Fruit fly (Drosophila melanogaster) whole organism, embryonic: ENCODE data around the gene prd.

Experiments used
- ATbp ChIP-seq: fragments of 200-800 bp; sonication (Bioruptor generic); optimal IDR thresholded peaks from 2 replicates; lab custom pipeline; 2017; ENCODE audit warnings: missing biosample characterization, mild to moderate bottlenecking, missing genetic modification characterization, missing genetic modification reagents
- Atf3 ChIP-seq: fragments of 200-800 bp; sonication (Bioruptor generic); optimal IDR thresholded peaks from 3 replicates; lab custom pipeline; 2016; ENCODE audit warnings: missing biosample characterization, missing genetic modification characterization
- BtbVII ChIP-seq: fragments of 200-800 bp; sonication (Bioruptor generic); optimal IDR thresholded peaks from 3 replicates; lab custom pipeline; 2017; ENCODE audit warnings: missing biosample characterization, mild to moderate bottlenecking, missing genetic modification characterization
- CG10209 ChIP-seq: fragments of 200-800 bp; sonication (Bioruptor generic); optimal IDR thresholded peaks from 3 replicates; lab custom pipeline; 2017; ENCODE audit warnings: missing biosample characterization, mild to moderate bottlenecking, missing genetic modification characterization, missing genetic modification reagents
- CG10274 ChIP-seq: fragments of 200-800 bp; sonication (Bioruptor generic); optimal IDR thresholded peaks from 3 replicates; lab custom pipeline; 2017; ENCODE audit warnings: missing biosample characterization, mild to moderate bottlenecking, missing genetic modification characterization
- CG10565 ChIP-seq: fragments of 200-800 bp; sonication (Bioruptor generic); optimal IDR thresholded peaks from 3 replicates; lab custom pipeline; 2016; ENCODE audit warnings: missing biosample characterization, mild to moderate bottlenecking, missing genetic modification characterization
- CG10979 ChIP-seq: fragments of 200-800 bp; sonication (Bioruptor generic); optimal IDR thresholded peaks from 2 replicates; lab custom pipeline; 2018; ENCODE audit warnings: missing biosample characterization, mild to moderate bottlenecking, missing genetic modification characterization, moderate library complexity
- CG12659 ChIP-seq: fragments of 200-800 bp; sonication (Bioruptor generic); optimal IDR thresholded peaks from 3 replicates; lab custom pipeline; 2017; ENCODE audit warnings: mild to moderate bottlenecking, missing biosample characterization, missing genetic modification reagents, missing genetic modification characterization
- CG12744 ChIP-seq: fragments of 200-800 bp; sonication (Bioruptor generic); optimal IDR thresholded peaks from 2 replicates; lab custom pipeline; 2016; ENCODE audit warnings: missing biosample characterization, missing genetic modification characterization
- CG14667 ChIP-seq: fragments of 200-800 bp; sonication (Bioruptor generic); IDR thresholded peaks from 2 replicates; pipeline ENCODE4 v1.3.6; 2022; ENCODE audit warnings: missing biosample characterization, missing genetic modification characterization
- CG14860 ChIP-seq: fragments of 200-800 bp; sonication (Bioruptor generic); IDR thresholded peaks from 3 replicates; pipeline ENCODE4 v1.3.6; 2022; ENCODE audit warnings: missing biosample characterization, missing genetic modification characterization; ENCODE audit not compliant: partially characterized antibody
- CG15479 ChIP-seq: fragments of 200-800 bp; sonication (Bioruptor generic); optimal IDR thresholded peaks from 3 replicates; lab custom pipeline; 2019; ENCODE audit warnings: missing biosample characterization, mild to moderate bottlenecking, missing genetic modification characterization, moderate library complexity
- CG17361 ChIP-seq: fragments of 200-800 bp; sonication (Bioruptor generic); IDR thresholded peaks from 3 replicates; pipeline ENCODE4 v1.3.6; 2022; ENCODE audit warnings: missing biosample characterization, missing genetic modification characterization
- CG17568 ChIP-seq: fragments of 200-800 bp; sonication (Bioruptor generic); optimal IDR thresholded peaks from 2 replicates; lab custom pipeline; 2018; ENCODE audit warnings: missing biosample characterization, mild to moderate bottlenecking, missing genetic modification characterization, moderate library complexity
- CG17829 ChIP-seq: fragments of 200-800 bp; optimal IDR thresholded peaks from 2 replicates; lab custom pipeline; 2019; ENCODE audit warnings: missing biosample characterization, mild to moderate bottlenecking, missing genetic modification characterization, moderate library complexity
- CG18476 ChIP-seq: fragments of 200-800 bp; sonication (Bioruptor generic); optimal IDR thresholded peaks from 2 replicates; lab custom pipeline; 2016; ENCODE audit warnings: missing biosample characterization, mild to moderate bottlenecking, missing genetic modification characterization
- CG33557 ChIP-seq: fragments of 200-800 bp; sonication (Bioruptor generic); optimal IDR thresholded peaks from 2 replicates; lab custom pipeline; 2019; ENCODE audit warnings: missing biosample characterization, mild to moderate bottlenecking, missing genetic modification characterization, moderate library complexity
- CG34224 ChIP-seq: fragments of 200-800 bp; sonication (Bioruptor generic); IDR thresholded peaks from 3 replicates; pipeline ENCODE4 v1.3.6; 2022; ENCODE audit warnings: missing biosample characterization, missing genetic modification characterization; ENCODE audit not compliant: partially characterized antibody
- CG3847 ChIP-seq: fragments of 200-800 bp; sonication (Bioruptor generic); IDR thresholded peaks from 2 replicates; pipeline ENCODE4 v1.3.6; 2022; ENCODE audit warnings: missing biosample characterization, missing genetic modification characterization
- CG4404 ChIP-seq: fragments of 200-800 bp; sonication (Bioruptor generic); IDR thresholded peaks from 2 replicates; pipeline ENCODE4 v1.3.6; 2022; ENCODE audit warnings: missing biosample characterization, missing genetic modification characterization
- CG6272 ChIP-seq: fragments of 200-800 bp; sonication (Bioruptor generic); IDR thresholded peaks from 2 replicates; pipeline ENCODE4 v1.3.6; 2022; ENCODE audit warnings: missing biosample characterization, missing genetic modification characterization
- CG8765 ChIP-seq: fragments of 200-800 bp; sonication (Bioruptor generic); IDR thresholded peaks from 2 replicates; pipeline ENCODE4 v1.3.6; 2022; ENCODE audit warnings: missing biosample characterization, missing genetic modification characterization
- CG9797 ChIP-seq: fragments of 200-800 bp; sonication (Bioruptor generic); optimal IDR thresholded peaks from 3 replicates; lab custom pipeline; 2018; ENCODE audit warnings: missing biosample characterization, mild to moderate bottlenecking, missing genetic modification characterization
- CG9817 ChIP-seq: fragments of 200-800 bp; sonication (Bioruptor generic); optimal IDR thresholded peaks from 2 replicates; lab custom pipeline; 2018; ENCODE audit warnings: missing biosample characterization, mild to moderate bottlenecking, missing genetic modification characterization, moderate library complexity
- CTCF ChIP-seq: fragments of 200-800 bp; sonication (Bioruptor generic); optimal IDR thresholded peaks from 2 replicates; lab custom pipeline; 2017; ENCODE audit warnings: missing biosample characterization, mild to moderate bottlenecking, missing genetic modification characterization, moderate library complexity
- Dad ChIP-seq: fragments of 200-800 bp; sonication (Bioruptor generic); optimal IDR thresholded peaks from 3 replicates; lab custom pipeline; 2016; ENCODE audit warnings: missing biosample characterization, missing genetic modification characterization
- HLH3B ChIP-seq: fragments of 200-800 bp; sonication (Bioruptor generic); IDR thresholded peaks from 2 replicates; pipeline ENCODE4 v1.3.6; 2022; ENCODE audit warnings: missing biosample characterization, missing genetic modification characterization
- Kr ChIP-seq: fragments of 200-800 bp; sonication (Bioruptor generic); optimal IDR thresholded peaks from 2 replicates; lab custom pipeline; 2017; ENCODE audit warnings: missing biosample characterization, mild to moderate bottlenecking, missing genetic modification characterization
- Med ChIP-seq: fragments of 200-800 bp; sonication (Bioruptor generic); peaks from one replicate; lab custom pipeline; 2016; ENCODE audit warnings: missing biosample characterization, missing genetic modification characterization, mild to moderate bottlenecking, inconsistent platforms, moderate library complexity
- Oaz ChIP-seq: fragments of 200-800 bp; sonication (Bioruptor generic); IDR thresholded peaks from 2 replicates; pipeline ENCODE4 v1.3.6; 2022; ENCODE audit warnings: missing biosample characterization, missing genetic modification characterization
- Opbp ChIP-seq: fragments of 200-800 bp; sonication (Bioruptor generic); IDR thresholded peaks from 3 replicates; pipeline ENCODE4 v1.3.6; 2022; ENCODE audit warnings: missing biosample characterization, missing genetic modification characterization; ENCODE audit not compliant: partially characterized antibody
- Rx ChIP-seq: fragments of 200-800 bp; sonication (Bioruptor generic); IDR thresholded peaks from 2 replicates; pipeline ENCODE4 v1.3.6; 2022; ENCODE audit warnings: missing biosample characterization, missing genetic modification characterization
- ara ChIP-seq: fragments of 200-800 bp; sonication (Bioruptor generic); IDR thresholded peaks from 2 replicates; pipeline ENCODE4 v1.3.6; 2022; ENCODE audit warnings: missing biosample characterization, missing genetic modification characterization
- ci ChIP-seq: fragments of 200-800 bp; sonication (Bioruptor generic); IDR thresholded peaks from 3 replicates; pipeline ENCODE4 v1.3.6; 2022; ENCODE audit warnings: missing biosample characterization, missing genetic modification characterization
- crol ChIP-seq: fragments of 200-800 bp; sonication (Bioruptor generic); IDR thresholded peaks from 2 replicates; pipeline ENCODE4 v1.3.6; 2022; ENCODE audit warnings: missing biosample characterization, missing genetic modification characterization
- gem ChIP-seq: fragments of 200-800 bp; sonication (Bioruptor generic); optimal IDR thresholded peaks from 2 replicates; lab custom pipeline; 2019; ENCODE audit warnings: missing biosample characterization, mild to moderate bottlenecking, missing genetic modification characterization, moderate library complexity
- kni ChIP-seq: fragments of 200-800 bp; sonication (Bioruptor generic); optimal IDR thresholded peaks from 3 replicates; lab custom pipeline; 2017; ENCODE audit warnings: mild to moderate bottlenecking, missing biosample characterization, missing genetic modification reagents, missing genetic modification characterization
- lab ChIP-seq: fragments of 200-800 bp; sonication (Bioruptor generic); optimal IDR thresholded peaks from 3 replicates; lab custom pipeline; 2017; ENCODE audit warnings: missing biosample characterization, missing genetic modification characterization, mild to moderate bottlenecking, moderate library complexity, missing genetic modification reagents
- lmd ChIP-seq: fragments of 200-800 bp; sonication (Bioruptor generic); IDR thresholded peaks from 2 replicates; pipeline ENCODE4 v1.3.6; 2022; ENCODE audit warnings: missing biosample characterization, missing genetic modification characterization
- lov ChIP-seq, 2 experiments: fragments of 200-800 bp in 1 of 2; fragments of >200 bp in 1 of 2; sonication (Bioruptor generic) in 1 of 2; IDR thresholded peaks in 1 of 2; optimal IDR thresholded peaks in 1 of 2; 2 replicates in 1 of 2; 3 replicates in 1 of 2; pipeline versions ENCODE4 v1.3.6 to Lab custom; 2017 to 2022; ENCODE audit warnings: missing biosample characterization in 1 of 2, missing genetic modification characterization in 1 of 2
- maf-S ChIP-seq: fragments of 200-800 bp; sonication (Bioruptor generic); optimal IDR thresholded peaks from 2 replicates; lab custom pipeline; 2016; ENCODE audit warnings: missing biosample characterization, missing genetic modification characterization
- peb ChIP-seq: fragments of 200-800 bp; sonication (Bioruptor generic); IDR thresholded peaks from 2 replicates; pipeline ENCODE4 v1.3.6; 2022; ENCODE audit warnings: missing biosample characterization, missing genetic modification characterization
- pros ChIP-seq: fragments of 200-800 bp; sonication (Bioruptor generic); optimal IDR thresholded peaks from 3 replicates; lab custom pipeline; 2019; ENCODE audit warnings: missing biosample characterization, mild to moderate bottlenecking, missing genetic modification characterization, moderate library complexity
- pzg ChIP-seq: fragments of 200-800 bp; sonication (Bioruptor generic); optimal IDR thresholded peaks from 3 replicates; lab custom pipeline; 2018; ENCODE audit warnings: missing biosample characterization, mild to moderate bottlenecking, missing genetic modification characterization, moderate library complexity
- sug ChIP-seq: fragments of 200-800 bp; optimal IDR thresholded peaks from 2 replicates; lab custom pipeline; 2019; ENCODE audit warnings: missing biosample characterization, mild to moderate bottlenecking, missing genetic modification characterization, moderate library complexity
- tll ChIP-seq, 2 experiments: fragments of 200-800 bp in 1 of 2; fragments of >200 bp in 1 of 2; sonication (Bioruptor generic) in 1 of 2; optimal IDR thresholded peaks; 2 replicates each; lab custom pipeline; 2017 to 2019; ENCODE audit warnings: missing biosample characterization in 2 of 2, missing genetic modification characterization in 2 of 2, mild to moderate bottlenecking in 1 of 2, moderate library complexity in 1 of 2
- vfl ChIP-seq: fragments of 200-800 bp; sonication (Bioruptor generic); optimal IDR thresholded peaks from 2 replicates; lab custom pipeline; 2016; ENCODE audit warnings: missing biosample characterization, missing genetic modification characterization
- yki ChIP-seq: fragments of >200 bp; optimal IDR thresholded peaks from 3 replicates; lab custom pipeline; 2018

prd gene

DNA sequence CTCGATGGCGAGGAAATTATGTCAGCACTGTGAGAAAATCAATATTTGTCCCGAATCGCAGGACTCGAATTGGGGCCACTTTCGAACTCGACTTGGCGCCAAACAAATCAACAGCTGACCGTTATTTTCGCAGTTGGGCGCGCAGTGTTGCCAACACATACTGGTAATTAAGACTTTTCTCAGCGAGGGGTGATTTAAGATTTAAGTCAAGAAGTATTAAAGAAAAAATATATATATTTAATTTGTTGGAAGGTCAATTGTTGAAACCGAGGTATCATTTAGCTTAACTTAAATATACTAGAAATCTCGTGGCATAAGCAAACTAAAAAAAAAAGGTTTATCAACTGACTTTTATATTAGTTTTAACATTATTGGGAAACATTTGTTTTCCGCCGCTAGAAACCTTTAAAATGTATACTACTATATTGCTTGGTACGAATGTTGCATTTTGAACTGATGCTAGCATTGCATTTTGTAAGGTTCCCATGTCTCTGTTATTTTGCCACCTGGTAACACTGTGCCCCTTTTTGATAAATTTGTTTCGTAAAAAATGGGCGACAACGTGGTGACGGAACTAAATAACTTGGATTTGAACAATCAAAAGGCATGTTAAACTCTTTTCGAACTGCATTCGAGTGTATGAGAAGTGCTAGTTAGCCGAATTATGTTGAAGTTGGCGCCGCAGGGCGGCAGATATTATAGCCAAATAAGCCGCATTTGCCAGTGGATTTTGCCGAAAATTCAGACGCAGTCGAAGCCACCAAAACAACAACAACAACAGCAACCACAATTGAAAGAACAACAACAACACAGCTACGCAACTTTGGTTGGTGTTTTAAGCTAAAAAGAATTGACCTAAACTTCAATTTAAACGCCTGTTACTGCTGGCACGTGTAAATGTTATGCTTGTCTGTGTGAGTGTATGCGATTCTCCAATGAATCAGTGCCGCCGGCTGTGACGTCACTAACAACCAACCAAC, 17.9 kb upstream of the prd start, which contains the start of the genes Patsas and ThrRS (continued):
- TF ChIP-seq Oaz (GFP tag; lab: Robert Waterston, UW) (peak; percentile 65; the same call in 1 of the 2 replicates), CG14860 (no peak), ci (GFP tag; lab: Robert Waterston, UW) (peak; percentile 78), lmd (GFP tag; lab: Robert Waterston, UW) (peak; percentile 90), CG10274 (GFP tag; lab: Kevin White, UChicago) (peak; percentile 49), CG34224 (GFP tag; lab: Robert Waterston, UW) (no peak), yki (lab: Kevin White, UChicago) (no peak), CTCF (GFP tag; lab: Kevin White, UChicago) (peak; percentile 17), CG10209 (GFP tag; lab: Kevin White, UChicago) (peak; percentile 86), pzg (GFP tag; lab: Kevin White, UChicago) (peak; percentile 54), CG33557 (GFP tag; lab: Kevin White, UChicago) (peak; percentile 75), CG17829 (tag; lab: Kevin White, UChicago) (peak; percentile 84), CG18476 (GFP tag; lab: Kevin White, UChicago) (peak; percentile 100), Atf3 (GFP tag; lab: Kevin White, UChicago) (peak; percentile 73), kni (GFP tag; lab: Kevin White, UChicago) (no peak), lab (GFP tag; lab: Kevin White, UChicago) (peak; percentile 90), CG15479 (GFP tag; lab: Kevin White, UChicago) (no peak), maf-S (GFP tag; lab: Kevin White, UChicago) (peak; percentile 79), HLH3B (GFP tag; lab: Robert Waterston, UW) (peak; percentile 81), crol (GFP tag; lab: Robert Waterston, UW) (no peak), peb (GFP tag; lab: Robert Waterston, UW) (peak; percentile 50; the same call in 1 of the 2 replicates), CG3847 (GFP tag; lab: Robert Waterston, UW) (peak; percentile 90), lov (optimal IDR thresholded peaks at IDR 0.05; lab: Kevin White, UChicago) (no peak), lov (GFP tag; IDR thresholded peaks at IDR 0.05; lab: Robert Waterston, UW) (0 out of 3 replicates have a peak, but pooled peaks have one; percentile 15), CG14667 (GFP tag; lab: Robert Waterston, UW) (peak; percentile 81), vfl (GFP tag; lab: Kevin White, UChicago) (peak; percentile 76), CG9817 (tag; lab: Kevin White, UChicago) (peak; percentile 93), ara (GFP tag; lab: Robert Waterston, UW) (peak; percentile 78; the same call in 1 of the 2 replicates), CG12659 (GFP tag; lab: Kevin White, UChicago) (peak; percentile 93), CG17361 (peak; percentile 95), Dad (peak; percentile 71), ATbp (GFP tag; lab: Kevin White, UChicago) (peak; percentile 73), CG6272 (GFP tag; lab: Robert Waterston, UW) (peak; percentile 85), Rx (peak; percentile 67), tll (GFP tag; optimal IDR thresholded peaks at IDR 0.05; lab: Kevin White, UChicago) (no peak), Med (GFP tag; lab: Kevin White, UChicago) (peak; percentile 94), CG17568 (no peak), CG4404 (GFP tag; lab: Robert Waterston, UW) (peak; percentile 86), CG10979 (tag; lab: Kevin White, UChicago) (peak; percentile 80), CG10565 (GFP tag; lab: Kevin White, UChicago) (peak; percentile 31), gem (tag; lab: Kevin White, UChicago) (peak; percentile 94), CG12744 (GFP tag; lab: Kevin White, UChicago) (peak; percentile 56), pros (GFP tag; lab: Kevin White, UChicago) (no peak), Opbp (GFP tag; lab: Robert Waterston, UW) (no peak; the same call in 2 of the 3 replicates), sug (tag; lab: Kevin White, UChicago) (peak; percentile 86), CG8765 (GFP tag; lab: Robert Waterston, UW) (no peak), Kr (no peak), BtbVII (GFP tag; lab: Kevin White, UChicago) (peak; percentile 57), CG9797 (GFP tag; lab: Kevin White, UChicago) (peak; percentile 70)
